Worm (Caenorhabditis elegans): ENCODE results near the gene mut-15.
A peak's percentile ranks its signal among the peaks of the same experiment; 100 is the strongest.

The mut-15 gene

ce11 chrV:14990843-14991242, 11.5 kb upstream of the mut-15 start, which contains the start of the genes cdt-2 and T01C3.2 (continued):
- TF ChIP-seq zfp-3 (GFP tag; conservative IDR thresholded peaks at IDR 0.05) (no peak), dpl-1 (GFP tag; optimal IDR thresholded peaks at IDR 0.05) (peak; percentile 83), mxl-2 (GFP tag; conservative IDR thresholded peaks at IDR 0.05) (no peak), nhr-28 (tag; optimal IDR thresholded peaks at IDR 0.05) (no peak), R02D3.7 (tag; optimal IDR thresholded peaks at IDR 0.05) (peak; percentile 70), snpc-4 (tag; optimal IDR thresholded peaks at IDR 0.05) (no peak), lsy-2 (tag; optimal IDR thresholded peaks at IDR 0.05) (peak in 1 of 2 experiments; percentile 58)

DNA sequence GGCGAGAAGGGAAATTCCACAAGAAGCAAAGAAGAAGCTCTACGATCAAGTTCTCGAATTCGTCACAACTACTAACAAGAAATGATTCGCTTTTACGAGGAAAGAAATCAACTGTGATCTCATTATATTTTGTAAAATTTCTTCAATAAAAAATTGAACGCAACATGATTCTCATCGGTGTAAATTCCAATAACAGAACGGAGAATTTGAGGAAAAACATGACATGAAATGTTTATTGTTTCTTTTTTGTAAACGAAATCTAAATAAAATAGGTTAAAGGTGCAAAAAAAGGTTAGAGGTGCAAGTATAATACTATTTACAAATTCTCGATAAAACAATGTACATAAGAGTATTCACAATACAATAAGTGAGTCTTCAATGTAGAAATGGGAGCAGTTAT, 10.9 kb upstream of the mut-15 start:
- TF ChIP-seq T26A8.4 (GFP tag; IDR thresholded peaks at IDR 0.05) (no peak), F26F4.8 (GFP tag; conservative IDR thresholded peaks at IDR 0.05) (no peak), Y48G9A.11 (GFP tag; IDR thresholded peaks at IDR 0.05) (peak; percentile 46; the same call in 1 of the 2 replicates), lin-15B (tag; optimal IDR thresholded peaks at IDR 0.05) (no peak), aha-1 (tag) (peak; percentile 75), unc-130 (GFP tag; optimal IDR thresholded peaks at IDR 0.05) (peak; percentile 1), ces-1 (GFP tag; optimal IDR thresholded peaks at IDR 0.05) (no peak), arid-1 (GFP tag; conservative IDR thresholded peaks at IDR 0.05) (no peak), dve-1 (tag; optimal IDR thresholded peaks at IDR 0.05; ENCODE audit: insufficient read depth) (no peak), nhr-28 (tag; optimal IDR thresholded peaks at IDR 0.05) (no peak), F49E8.2 (tag; optimal IDR thresholded peaks at IDR 0.05; ENCODE audit: borderline replicate concordance) (peak; percentile 16), aly-2 (tag; optimal IDR thresholded peaks at IDR 0.05) (no peak), daf-12 (tag; optimal IDR thresholded peaks at IDR 0.05) (no peak)

ce11 chrV:14992627-14993117, 9.7 kb upstream of the mut-15 start, which contains the start of gene T01C3.3:
Gene T01C3.3, minus strand, starts transcription at chrV:14992677.
- TF ChIP-seq lin-39 (tag; optimal IDR thresholded peaks at IDR 0.05) (no peak), unc-130 (GFP tag; optimal IDR thresholded peaks at IDR 0.05) (peak; percentile 59), lin-38 (GFP tag; IDR thresholded peaks at IDR 0.05) (peak; percentile 63), Y48G9A.11 (GFP tag; IDR thresholded peaks at IDR 0.05) (peak; percentile 81), aha-1 (tag) (no peak)

DNA sequence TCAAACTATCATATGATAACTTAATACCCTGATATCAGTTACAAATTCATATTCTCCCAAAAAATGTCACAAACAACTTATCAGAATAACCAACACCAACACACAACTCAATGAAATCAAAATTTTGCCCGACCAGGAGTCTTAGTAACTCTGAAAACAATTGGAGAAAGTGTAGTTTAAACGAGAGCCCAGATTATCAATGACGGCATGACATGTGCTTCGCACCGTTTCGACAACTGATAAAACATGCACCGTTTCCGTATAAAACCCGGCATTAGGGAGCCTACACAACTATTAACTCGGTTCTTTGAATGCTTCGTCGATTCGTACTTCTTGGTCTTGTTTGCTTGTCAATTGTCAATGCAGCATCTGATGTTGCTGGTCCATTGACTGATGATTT, 8.7 kb upstream of the mut-15 start, which contains the start of gene fil-1:
fil-1 (plus strand) TSS at position 219 of the 400 bp plus-strand sequence.
- TF ChIP-seq hlh-11 (tag; optimal IDR thresholded peaks at IDR 0.05) (peak; percentile 34), dmd-6 (GFP tag; IDR thresholded peaks at IDR 0.05) (peak; percentile 65), daf-16 (GFP tag; optimal IDR thresholded peaks at IDR 0.05) (no peak), daf-16 (tag; optimal IDR thresholded peaks at IDR 0.05) (peak; percentile 88), nhr-28 (tag; optimal IDR thresholded peaks at IDR 0.05) (peak; percentile 59), daf-12 (tag; optimal IDR thresholded peaks at IDR 0.05) (no peak), ceh-82 (tag; optimal IDR thresholded peaks at IDR 0.05) (no peak), nhr-25 (tag; optimal IDR thresholded peaks at IDR 0.05; ENCODE audit: borderline replicate concordance, insufficient read depth) (no peak), dve-1 (tag; optimal IDR thresholded peaks at IDR 0.05; ENCODE audit: insufficient read depth) (peak; percentile 26), spr-3 (GFP tag; optimal IDR thresholded peaks at IDR 0.05) (no peak), mxl-3 (GFP tag; optimal IDR thresholded peaks at IDR 0.05) (peak; percentile 52)

DNA sequence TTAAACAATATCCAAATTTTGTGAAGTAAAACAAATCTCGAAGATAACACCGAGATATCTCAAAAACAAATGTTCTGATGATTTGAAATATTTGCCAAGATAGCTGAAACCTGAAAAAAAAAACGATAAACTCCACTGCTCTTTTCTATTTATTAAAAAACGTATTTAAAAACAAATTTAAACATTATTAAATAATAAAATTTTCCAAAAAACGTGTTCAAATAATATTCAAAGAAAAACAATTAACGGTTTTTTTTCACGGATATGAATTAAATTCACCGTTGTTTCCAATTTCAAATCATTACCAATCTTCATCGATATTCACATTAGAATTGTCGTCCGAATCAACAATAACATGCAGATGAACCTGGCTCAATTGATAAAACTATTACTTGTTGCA, 6.1 kb upstream of the mut-15 start, which contains the start of gene irld-14:
irld-14 (plus strand) TSS at position 301 of the 400 bp plus-strand sequence.
- TF ChIP-seq unc-39 (tag; optimal IDR thresholded peaks at IDR 0.05) (no peak), T26A8.4 (GFP tag; IDR thresholded peaks at IDR 0.05) (no peak), spr-3 (GFP tag; optimal IDR thresholded peaks at IDR 0.05) (no peak), hlh-11 (tag; optimal IDR thresholded peaks at IDR 0.05) (no peak), ctbp-1 (GFP tag; IDR thresholded peaks at IDR 0.05) (no peak), ceh-32 (tag; optimal IDR thresholded peaks at IDR 0.05; ENCODE audit: poor library complexity) (no peak), spr-1 (tag; optimal IDR thresholded peaks at IDR 0.05) (no peak), dmd-8 (GFP tag; IDR thresholded peaks at IDR 0.05) (no peak), zip-2 (tag; optimal IDR thresholded peaks at IDR 0.05) (no peak), mxl-3 (GFP tag; optimal IDR thresholded peaks at IDR 0.05) (no peak), F44E2.7 (GFP tag; IDR thresholded peaks at IDR 0.05) (no peak), jun-1 (tag; optimal IDR thresholded peaks at IDR 0.05) (no peak), T20F7.1 (GFP tag; optimal IDR thresholded peaks at IDR 0.05) (no peak), lsy-2 (tag; optimal IDR thresholded peaks at IDR 0.05) (no peak), F37D6.2 (tag; optimal IDR thresholded peaks at IDR 0.05) (no peak), aly-2 (tag; optimal IDR thresholded peaks at IDR 0.05) (no peak), vab-7 (GFP tag; IDR thresholded peaks at IDR 0.05) (no peak), mdt-29 (GFP tag; IDR thresholded peaks at IDR 0.05) (no peak), lin-13 (GFP tag; optimal IDR thresholded peaks at IDR 0.05) (no peak), ces-1 (GFP tag; optimal IDR thresholded peaks at IDR 0.05) (no peak)

Data from whole organism, L4 larva.